Fruit fly (Drosophila melanogaster): ENCODE data around the gene CG33679.

- peak; percentile 23 for TF ChIP-seq esn (GFP tag; optimal IDR thresholded peaks at IDR 0.05)
- TF ChIP-seq svp (GFP tag) = no peak
- TF ChIP-seq achi (GFP tag; optimal IDR thresholded peaks at IDR 0.05) = no peak
- no peak for TF ChIP-seq OdsH (GFP tag; optimal IDR thresholded peaks at IDR 0.05)
- no peak for TF ChIP-seq CG6808 (GFP tag; optimal IDR thresholded peaks at IDR 0.05)
- TF ChIP-seq Sox15 (GFP tag; optimal IDR thresholded peaks at IDR 0.05) = no peak
- TF ChIP-seq dsx (GFP tag; optimal IDR thresholded peaks at IDR 0.05; ENCODE audit: poor library complexity, severe bottlenecking) = no peak
- no peak for TF ChIP-seq CG8119 (GFP tag; IDR thresholded peaks at IDR 0.05)
Observed at dm6 chr2L:15039309-15039772, 18.8 kb upstream of the CG33679 start.
